Worm (Caenorhabditis elegans): ENCODE results near the gene cutl-17.

DNA sequence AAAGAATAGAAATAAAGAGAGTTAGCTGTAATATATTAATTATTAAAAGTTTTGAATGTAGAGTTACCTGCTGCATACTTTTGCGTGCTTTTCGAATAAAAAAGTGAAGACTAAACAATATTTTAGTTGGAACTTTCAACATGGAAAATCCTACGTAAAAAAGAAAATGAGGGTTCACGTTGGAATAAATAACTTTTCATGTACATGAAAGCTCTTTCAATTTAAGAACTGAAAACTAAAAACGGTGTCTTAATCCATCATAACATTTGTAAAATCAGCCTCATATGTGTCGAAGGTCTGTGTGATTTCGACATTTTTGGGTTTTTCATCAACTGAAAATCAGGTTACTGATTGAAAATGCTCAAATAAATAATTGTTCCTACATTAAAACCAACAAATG, 49.0 kb upstream of the cutl-17 start, which contains the start of gene ttr-9:
- TF ChIP-seq mdl-1 (tag; optimal IDR thresholded peaks at IDR 0.05) = no peak
- no peak for TF ChIP-seq dmd-4 (tag; optimal IDR thresholded peaks at IDR 0.05)
- TF ChIP-seq elt-3 (tag; optimal IDR thresholded peaks at IDR 0.05) = no peak

Data from whole organism, L2 larva.